Fruit fly (Drosophila melanogaster): ENCODE measurements around the gene by.

The by gene

DNA sequence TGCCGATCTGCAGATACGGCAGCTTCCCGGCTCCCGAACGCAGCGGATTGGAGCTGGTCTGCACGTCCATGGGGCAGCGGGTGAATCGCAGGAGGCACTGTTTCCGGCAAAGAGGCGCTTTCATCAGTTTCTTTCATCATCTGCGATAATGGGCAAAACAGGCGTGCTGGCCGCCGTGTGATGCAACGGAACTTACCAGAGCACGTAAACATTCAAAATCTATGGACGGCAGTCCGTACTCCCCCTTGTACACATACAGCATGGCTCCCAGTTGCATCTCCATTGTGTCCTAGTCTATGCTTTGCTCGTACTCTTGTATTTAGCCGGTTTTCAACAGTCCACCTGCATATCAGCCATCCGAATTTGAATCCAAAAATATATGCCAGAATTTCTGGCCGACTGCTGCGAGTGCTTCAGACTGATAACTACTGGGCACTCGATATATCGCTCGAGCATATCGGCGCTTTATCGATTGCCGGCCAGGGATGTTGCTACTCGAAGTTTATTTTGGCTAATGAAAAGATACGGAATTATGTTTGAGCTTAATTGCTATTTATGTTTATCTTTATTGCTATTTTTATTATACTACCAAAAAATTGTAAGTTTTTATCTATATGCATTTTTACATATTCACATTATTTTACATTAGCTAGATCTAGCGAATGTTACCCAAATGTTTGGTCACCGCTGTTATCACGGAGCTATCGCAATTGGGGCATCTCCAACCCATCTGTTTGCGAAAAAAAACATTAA is 30.6 kb upstream of the by start, which contains the start of the genes CG9393 and Vps45 (continued):
- TF ChIP-seq CG18011 (GFP tag; optimal IDR thresholded peaks at IDR 0.05) (peak; percentile 25), CG2116 (GFP tag; optimal IDR thresholded peaks at IDR 0.05) (peak; percentile 95), CG17385 (GFP tag; optimal IDR thresholded peaks at IDR 0.05) (peak; percentile 49), CG6683 (GFP tag; optimal IDR thresholded peaks at IDR 0.05) (peak; percentile 5), CG10565 (GFP tag; optimal IDR thresholded peaks at IDR 0.05) (no peak), CG15269 (tag; optimal IDR thresholded peaks at IDR 0.05) (no peak), chn (GFP tag; optimal IDR thresholded peaks at IDR 0.05) (peak; percentile 83), amos (GFP tag; IDR thresholded peaks at IDR 0.05; ENCODE audit: partially characterized antibody) (peak; percentile 94), Nf-YB (GFP tag; optimal IDR thresholded peaks at IDR 0.05) (peak; percentile 17), cato (GFP tag; optimal IDR thresholded peaks at IDR 0.05; ENCODE audit: borderline replicate concordance) (peak; percentile 20), Poxn (GFP tag; IDR thresholded peaks at IDR 0.05) (no peak), CG34376 (GFP tag; optimal IDR thresholded peaks at IDR 0.05) (peak; percentile 72), Ravus (GFP tag; IDR thresholded peaks at IDR 0.05) (no peak; the same call in 1 of the 2 replicates), gfzf (GFP tag; optimal IDR thresholded peaks at IDR 0.05) (peak; percentile 27), kah (GFP tag; optimal IDR thresholded peaks at IDR 0.05) (no peak), Sin3A (optimal IDR thresholded peaks at IDR 0.05) (peak; percentile 96), aop (GFP tag; IDR thresholded peaks at IDR 0.05) (no peak), CG33213 (GFP tag; optimal IDR thresholded peaks at IDR 0.05) (peak; percentile 12), stwl (tag; optimal IDR thresholded peaks at IDR 0.05) (peak; percentile 53), TFAM (GFP tag; optimal IDR thresholded peaks at IDR 0.05) (no peak), CG5953 (GFP tag; IDR thresholded peaks at IDR 0.05) (no peak), salm (tag; optimal IDR thresholded peaks at IDR 0.05) (no peak), CG32532 (GFP tag; IDR thresholded peaks at IDR 0.05) (peak; percentile 47), Mes4 (GFP tag; optimal IDR thresholded peaks at IDR 0.05) (peak; percentile 2), Dll (GFP tag; IDR thresholded peaks at IDR 0.05; ENCODE audit: partially characterized antibody) (peak; percentile 95), CG4404 (GFP tag; IDR thresholded peaks at IDR 0.05) (no peak; the same call in none of the 2 replicates), gem (tag; optimal IDR thresholded peaks at IDR 0.05) (no peak), br (optimal IDR thresholded peaks at IDR 0.05) (no peak), CG3065 (GFP tag; optimal IDR thresholded peaks at IDR 0.05) (peak; percentile 48), Fer1 (GFP tag; optimal IDR thresholded peaks at IDR 0.05) (peak; percentile 59), ham (GFP tag; IDR thresholded peaks at IDR 0.05) (no peak), Drgx (GFP tag; IDR thresholded peaks at IDR 0.05) (no peak), eve (GFP tag; optimal IDR thresholded peaks at IDR 0.05) (no peak), so (GFP tag; IDR thresholded peaks at IDR 0.05) (no peak), Hand (GFP tag; optimal IDR thresholded peaks at IDR 0.05) (no peak), Oli (tag; optimal IDR thresholded peaks at IDR 0.05) (peak; percentile 27), nmo (GFP tag; optimal IDR thresholded peaks at IDR 0.05) (peak; percentile 86), gsb (GFP tag; IDR thresholded peaks at IDR 0.05) (no peak), Mrtf (GFP tag; IDR thresholded peaks at IDR 0.05) (no peak), pnt (GFP tag; optimal IDR thresholded peaks at IDR 0.05) (peak; percentile 50), crol (GFP tag; IDR thresholded peaks at IDR 0.05) (no peak), Blimp-1 (GFP tag; optimal IDR thresholded peaks at IDR 0.05) (no peak), CG6791 (GFP tag; IDR thresholded peaks at IDR 0.05; ENCODE audit: partially characterized antibody) (peak; percentile 91), usp (GFP tag; optimal IDR thresholded peaks at IDR 0.05) (no peak), Adf1 (GFP tag; IDR thresholded peaks at IDR 0.05) (peak; percentile 9; the same call in 1 of the 2 replicates), CG11560 (tag; IDR thresholded peaks at IDR 0.05) (peak; percentile 92), Lpt (GFP tag; optimal IDR thresholded peaks at IDR 0.05) (no peak), CG4282 (GFP tag; optimal IDR thresholded peaks at IDR 0.05) (no peak), E2f1 (GFP tag; IDR thresholded peaks at IDR 0.05) (peak; percentile 16; the same call in 1 of the 2 replicates), CG12219 (GFP tag; optimal IDR thresholded peaks at IDR 0.05) (no peak), CG10431 (GFP tag; optimal IDR thresholded peaks at IDR 0.05) (no peak)
